Worm (Caenorhabditis elegans) whole organism, mixed stage, embryonic: Measurements from ENCODE around the gene lys-4.
A peak's percentile ranks its signal among the peaks of the same experiment; 100 is the strongest.

Source experiments
- M03D4.4 ChIP-seq: sonication (generic microtip); optimal IDR thresholded peaks from 2 replicates; lab custom pipeline; 2017; ENCODE audit warnings: mild to moderate bottlenecking, missing genetic modification characterization, missing compliant biosample characterization
- blmp-1 ChIP-seq: fragments of 150-350 bp; optimal IDR thresholded peaks from 2 replicates; lab custom pipeline; 2014; ENCODE audit warnings: missing biosample characterization, missing genetic modification characterization
- ceh-39 ChIP-seq: fragments of 150-350 bp; optimal IDR thresholded peaks from 2 replicates; lab custom pipeline; 2014; ENCODE audit warnings: missing biosample characterization, missing genetic modification characterization
- ceh-43 ChIP-seq: fragments of 200-800 bp; sonication (Bioruptor generic); optimal IDR thresholded peaks from 2 replicates; lab custom pipeline; 2018; ENCODE audit warnings: mild to moderate bottlenecking, missing genetic modification characterization, moderate library complexity, missing compliant biosample characterization
- ceh-83 ChIP-seq: fragments of 200-800 bp; sonication (Bioruptor generic); optimal IDR thresholded peaks from 2 replicates; lab custom pipeline; 2018; ENCODE audit warnings: mild to moderate bottlenecking, missing genetic modification characterization, missing compliant biosample characterization
- ces-1 ChIP-seq: fragments of 150-350 bp; optimal IDR thresholded peaks from 2 replicates; lab custom pipeline; 2014; ENCODE audit warnings: missing biosample characterization, missing genetic modification reagents, missing genetic modification characterization
- cnd-1 ChIP-seq: fragments of 200-800 bp; sonication (Bioruptor generic); optimal IDR thresholded peaks from 2 replicates; lab custom pipeline; 2018; ENCODE audit warnings: mild to moderate bottlenecking, missing genetic modification characterization, missing compliant biosample characterization
- drap-1 ChIP-seq: fragments of 200-800 bp; sonication (Bioruptor generic); optimal IDR thresholded peaks from 3 replicates; lab custom pipeline; 2018; ENCODE audit warnings: mild to moderate bottlenecking, missing genetic modification characterization, missing compliant biosample characterization
- elt-1 ChIP-seq: sonication (generic microtip); optimal IDR thresholded peaks from 2 replicates; lab custom pipeline; 2017; ENCODE audit warnings: missing genetic modification characterization, mild to moderate bottlenecking, missing compliant biosample characterization, antibody characterized with exemption, moderate library complexity, borderline replicate concordance; ENCODE audit not compliant: insufficient read depth
- elt-3 ChIP-seq: fragments of 150-350 bp; optimal IDR thresholded peaks from 2 replicates; lab custom pipeline; 2014; ENCODE audit warnings: missing biosample characterization, missing genetic modification characterization
- flh-1 ChIP-seq: fragments of 200-800 bp; sonication (Bioruptor generic); optimal IDR thresholded peaks from 2 replicates; lab custom pipeline; 2018; ENCODE audit warnings: mild to moderate bottlenecking, missing genetic modification characterization, moderate library complexity, missing compliant biosample characterization
- ham-2 ChIP-seq: fragments of 200-800 bp; sonication (Bioruptor generic); optimal IDR thresholded peaks from 2 replicates; lab custom pipeline; 2018; ENCODE audit warnings: mild to moderate bottlenecking, missing genetic modification characterization, missing compliant biosample characterization
- lin-13 ChIP-seq: fragments of 150-350 bp; optimal IDR thresholded peaks from 2 replicates; lab custom pipeline; 2014; ENCODE audit warnings: missing biosample characterization, missing genetic modification characterization
- lin-32 ChIP-seq: fragments of 200-800 bp; sonication (Bioruptor generic); optimal IDR thresholded peaks from 2 replicates; lab custom pipeline; 2018; ENCODE audit warnings: mild to moderate bottlenecking, missing genetic modification characterization, missing compliant biosample characterization
- lsy-2 ChIP-seq: fragments of 150-350 bp; optimal IDR thresholded peaks from 2 replicates; lab custom pipeline; 2014; ENCODE audit warnings: missing biosample characterization, missing genetic modification characterization
- mab-5 ChIP-seq: fragments of 150-350 bp; optimal IDR thresholded peaks from 2 replicates; lab custom pipeline; 2014; ENCODE audit warnings: missing biosample characterization, missing genetic modification characterization
- mep-1 ChIP-seq: fragments of 150-350 bp; optimal IDR thresholded peaks from 2 replicates; lab custom pipeline; 2017; ENCODE audit warnings: missing biosample characterization, missing genetic modification reagents, missing genetic modification characterization, inconsistent platforms
- mls-2 ChIP-seq: sonication (generic microtip); optimal IDR thresholded peaks from 2 replicates; lab custom pipeline; 2016; ENCODE audit warnings: mild to moderate bottlenecking, missing genetic modification characterization, moderate library complexity, missing compliant biosample characterization
- nhr-237 ChIP-seq: fragments of 150-350 bp; optimal IDR thresholded peaks from 2 replicates; lab custom pipeline; 2014; ENCODE audit warnings: missing biosample characterization, missing genetic modification characterization
- nhr-28 ChIP-seq: fragments of 150-350 bp; optimal IDR thresholded peaks from 2 replicates; lab custom pipeline; 2014; ENCODE audit warnings: missing biosample characterization, missing genetic modification characterization
- nhr-76 ChIP-seq: sonication (generic microtip); optimal IDR thresholded peaks from 2 replicates; lab custom pipeline; 2017; ENCODE audit warnings: missing biosample characterization, missing genetic modification characterization
- pha-4 ChIP-seq: fragments of 150-350 bp; optimal IDR thresholded peaks from 2 replicates; lab custom pipeline; 2018; ENCODE audit warnings: missing biosample characterization, missing genetic modification reagents, missing genetic modification characterization
- sem-2 ChIP-seq: fragments of 200-800 bp; sonication (Bioruptor generic); optimal IDR thresholded peaks from 2 replicates; lab custom pipeline; 2018; ENCODE audit warnings: mild to moderate bottlenecking, missing genetic modification characterization, missing compliant biosample characterization
- snpc-4 ChIP-seq: fragments of 150-350 bp; optimal IDR thresholded peaks from 2 replicates; lab custom pipeline; 2014; ENCODE audit warnings: missing biosample characterization, missing genetic modification characterization
- sptf-1 ChIP-seq: sonication (generic microtip); optimal IDR thresholded peaks from 2 replicates; lab custom pipeline; 2017; ENCODE audit warnings: mild to moderate bottlenecking, missing genetic modification characterization, moderate library complexity, missing compliant biosample characterization
- tbx-8 ChIP-seq: fragments of 200-800 bp; sonication (Bioruptor generic); optimal IDR thresholded peaks from 2 replicates; lab custom pipeline; 2018; ENCODE audit warnings: mild to moderate bottlenecking, missing genetic modification characterization, moderate library complexity, missing compliant biosample characterization
- unc-120 ChIP-seq: sonication (generic microtip); optimal IDR thresholded peaks from 2 replicates; lab custom pipeline; 2017; ENCODE audit warnings: missing genetic modification characterization, missing compliant biosample characterization; ENCODE audit not compliant: poor library complexity, severe bottlenecking
- unc-39 ChIP-seq: fragments of 150-350 bp; optimal IDR thresholded peaks from 2 replicates; lab custom pipeline; 2014; ENCODE audit warnings: missing biosample characterization, missing genetic modification characterization
- unc-62 ChIP-seq: fragments of 150-350 bp; optimal IDR thresholded peaks from 2 replicates; lab custom pipeline; 2014; ENCODE audit warnings: missing biosample characterization, missing genetic modification reagents, missing genetic modification characterization
- zip-8 ChIP-seq: fragments of 150-350 bp; optimal IDR thresholded peaks from 2 replicates; lab custom pipeline; 2014; ENCODE audit warnings: missing biosample characterization, missing genetic modification characterization
- ztf-11 ChIP-seq: fragments of 150-350 bp; optimal IDR thresholded peaks from 2 replicates; lab custom pipeline; 2014; ENCODE audit warnings: missing biosample characterization, missing genetic modification characterization

Gene lys-4

ce11 chrIV:11640915-11641314 lies 17.9 kb upstream of the lys-4 start, which contains the start of gene ttr-50:
Gene ttr-50, minus strand, starts transcription at chrIV:11641015.
- TF ChIP-seq unc-39 (tag; lab: Kevin White, UChicago) = no peak
- TF ChIP-seq M03D4.4 (tag; lab: Kevin White, UChicago) = no peak
- no peak for TF ChIP-seq sem-2 (GFP tag; lab: Kevin White, UChicago)
- no peak for TF ChIP-seq snpc-4
- TF ChIP-seq, all 35 proteins: peak for 0

- TF ChIP-seq mls-2 (no peak), flh-1 (GFP tag; lab: Kevin White, UChicago) (no peak), snpc-4 (no peak), lin-32 (GFP tag; lab: Kevin White, UChicago) (no peak), drap-1 (no peak), sem-2 (GFP tag; lab: Kevin White, UChicago) (no peak)
Measured at ce11 chrIV:11638016-11638415, 15.0 kb upstream of the lys-4 start, which contains the start of gene rbm-17. Gene rbm-17, plus strand, starts transcription at chrIV:11638316.

- no peak for TF ChIP-seq pha-4 (tag; lab: Kevin White, UChicago)
- TF ChIP-seq mls-2 = no peak
- TF ChIP-seq unc-62 (GFP tag; lab: Kevin White, UChicago) = no peak
- no peak for TF ChIP-seq unc-120 (tag; lab: Kevin White, UChicago)
- TF ChIP-seq nhr-76 = no peak
- TF ChIP-seq blmp-1 (tag; lab: Kevin White, UChicago) = no peak
- TF ChIP-seq ceh-39 (tag; lab: Kevin White, UChicago) = no peak
- no peak for TF ChIP-seq ham-2 (GFP tag; lab: Kevin White, UChicago)
- no peak for TF ChIP-seq lin-32 (GFP tag; lab: Kevin White, UChicago)
- TF ChIP-seq unc-39 (tag; lab: Kevin White, UChicago) = no peak
- TF ChIP-seq cnd-1 (tag; lab: Kevin White, UChicago) = no peak
- no peak for TF ChIP-seq M03D4.4 (tag; lab: Kevin White, UChicago)
- no peak for TF ChIP-seq elt-3
- no peak for TF ChIP-seq flh-1 (GFP tag; lab: Kevin White, UChicago)
- TF ChIP-seq lin-13 (tag; lab: Kevin White, UChicago) = no peak
- TF ChIP-seq nhr-28 (tag; lab: Kevin White, UChicago) = no peak
- TF ChIP-seq, all 35 proteins: peak for 0
Measured at ce11 chrIV:11636409-11636723, 13.4 kb upstream of the lys-4 start, which contains the start of gene F58B3.6. Gene F58B3.6, plus strand, starts transcription at chrIV:11636648.

DNA sequence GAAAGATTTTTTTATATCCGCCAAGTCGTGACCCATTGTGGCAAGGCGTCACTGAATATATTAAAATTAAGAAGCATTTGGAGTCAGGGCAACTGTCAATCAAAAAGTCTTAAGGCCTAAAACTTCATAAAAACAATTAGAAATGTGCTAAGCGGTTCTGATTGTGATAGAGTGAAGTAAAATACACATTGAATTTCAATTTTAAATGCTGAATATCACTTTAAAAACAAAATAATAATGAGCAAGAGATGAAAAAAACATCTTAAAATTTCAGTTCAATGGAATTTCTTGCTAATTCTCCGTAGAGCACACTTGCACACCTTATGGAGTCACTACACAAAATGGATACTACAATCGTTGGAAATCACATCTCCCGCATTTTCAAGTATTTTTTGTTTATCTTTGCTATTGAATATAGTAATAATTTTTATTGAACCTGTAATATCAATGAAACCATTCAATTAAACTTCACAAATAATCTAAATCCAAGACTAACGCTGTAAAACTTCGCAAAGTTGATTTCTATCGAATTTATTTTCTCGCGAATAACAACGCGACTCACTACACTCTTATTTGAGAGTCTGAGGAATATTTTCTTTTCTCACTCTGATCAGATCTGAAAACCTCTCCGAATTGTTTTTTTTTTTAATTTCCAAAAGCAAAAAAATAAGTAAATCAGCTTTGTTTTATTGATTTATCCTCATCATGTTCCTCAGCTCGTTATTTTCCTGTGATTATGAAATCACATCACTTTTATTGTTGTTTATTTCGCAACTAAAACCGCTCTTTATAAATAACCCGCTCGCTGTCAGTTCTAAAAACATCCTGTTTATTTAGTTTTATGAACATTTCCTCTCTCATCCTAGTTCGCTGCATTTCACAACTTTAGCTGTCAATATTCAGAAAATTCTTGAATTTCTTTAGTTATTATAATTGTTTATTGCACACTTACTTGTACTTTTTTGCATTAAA lies 12.7 kb upstream of the lys-4 start, which contains the start of gene mars-1:
Gene mars-1, minus strand, starts transcription at position 51 of the 972 bp plus-strand sequence.
- TF ChIP-seq sptf-1 (tag; lab: Kevin White, UChicago) = peak; percentile 50
- no peak for TF ChIP-seq ham-2 (GFP tag; lab: Kevin White, UChicago)
- TF ChIP-seq M03D4.4 (tag; lab: Kevin White, UChicago) = no peak
- TF ChIP-seq mls-2 = no peak
- TF ChIP-seq zip-8 (tag; lab: Kevin White, UChicago) = no peak
- peak; percentile 65 for TF ChIP-seq ces-1 (GFP tag; lab: Kevin White, UChicago)
- no peak for TF ChIP-seq nhr-28 (tag; lab: Kevin White, UChicago)
- no peak for TF ChIP-seq ceh-83
- no peak for TF ChIP-seq cnd-1 (tag; lab: Kevin White, UChicago)
- no peak for TF ChIP-seq mab-5 (tag; lab: Kevin White, UChicago)
- no peak for TF ChIP-seq tbx-8 (GFP tag; lab: Kevin White, UChicago)
- TF ChIP-seq lsy-2 (tag; lab: Kevin White, UChicago) = peak; percentile 60
- TF ChIP-seq snpc-4 = no peak
- no peak for TF ChIP-seq unc-39 (tag; lab: Kevin White, UChicago)
- TF ChIP-seq ztf-11 = no peak
- no peak for TF ChIP-seq drap-1
- no peak for TF ChIP-seq elt-1
- TF ChIP-seq unc-120 (tag; lab: Kevin White, UChicago) = peak; percentile 3
- TF ChIP-seq ceh-43 (GFP tag; lab: Kevin White, UChicago) = no peak
- TF ChIP-seq pha-4 (tag; lab: Kevin White, UChicago) = peak; percentile 20
- TF ChIP-seq mep-1 (tag; lab: Kevin White, UChicago) = peak; percentile 17
- TF ChIP-seq ceh-39 (tag; lab: Kevin White, UChicago) = peak; percentile 66
- TF ChIP-seq flh-1 (GFP tag; lab: Kevin White, UChicago) = no peak
- peak; percentile 88 for TF ChIP-seq nhr-237 (tag; lab: Kevin White, UChicago)
